Fruit fly (Drosophila melanogaster) whole organism, pupa: ENCODE data around the gene CG33946.

ENCODE experiments used
- CG10348 ChIP-seq: fragments of 200-800 bp; sonication (Bioruptor generic); IDR thresholded peaks from 2 replicates; pipeline ENCODE4 v1.3.6; 2022; ENCODE audit warnings: missing biosample characterization, missing genetic modification characterization
- CG12605 ChIP-seq: fragments of 200-800 bp; sonication (Bioruptor generic); IDR thresholded peaks from 2 replicates; pipeline ENCODE4 v1.3.6; 2022; ENCODE audit warnings: missing biosample characterization, missing genetic modification characterization
- CG13204 ChIP-seq: fragments of 200-800 bp; sonication (Bioruptor generic); optimal IDR thresholded peaks from 2 replicates; lab custom pipeline; 2018; ENCODE audit warnings: missing biosample characterization, mild to moderate bottlenecking, missing genetic modification characterization, moderate library complexity
- CG14655 ChIP-seq: fragments of 200-800 bp; sonication (Bioruptor generic); optimal IDR thresholded peaks from 3 replicates; lab custom pipeline; 2017; ENCODE audit warnings: mild to moderate bottlenecking, missing biosample characterization, missing genetic modification reagents, missing genetic modification characterization
- CG15710 ChIP-seq: fragments of 200-800 bp; sonication (Bioruptor generic); optimal IDR thresholded peaks from 2 replicates; lab custom pipeline; 2018; ENCODE audit warnings: missing biosample characterization, mild to moderate bottlenecking, missing genetic modification characterization, moderate library complexity
- CG17806 ChIP-seq: fragments of 200-800 bp; sonication (Bioruptor generic); optimal IDR thresholded peaks from 2 replicates; lab custom pipeline; 2018; ENCODE audit warnings: missing biosample characterization, mild to moderate bottlenecking, missing genetic modification characterization, moderate library complexity
- CG32121 ChIP-seq: fragments of 200-800 bp; sonication (Bioruptor generic); IDR thresholded peaks from 2 replicates; pipeline ENCODE4 v1.3.6; 2022; ENCODE audit warnings: missing biosample characterization, missing genetic modification characterization
- CG34367 ChIP-seq: fragments of 200-800 bp; sonication (Bioruptor generic); optimal IDR thresholded peaks from 2 replicates; lab custom pipeline; 2018; ENCODE audit warnings: missing biosample characterization, mild to moderate bottlenecking, missing genetic modification characterization
- CG4496 ChIP-seq: fragments of 200-800 bp; sonication (Bioruptor generic); IDR thresholded peaks from 3 replicates; pipeline ENCODE4 v1.3.6; 2022; ENCODE audit warnings: missing biosample characterization, missing genetic modification characterization
- CG8159 ChIP-seq: fragments of 200-800 bp; sonication (Bioruptor generic); optimal IDR thresholded peaks from 3 replicates; lab custom pipeline; 2018; ENCODE audit warnings: missing biosample characterization, mild to moderate bottlenecking, missing genetic modification characterization, moderate library complexity
- CG8301 ChIP-seq: fragments of 200-800 bp; sonication (Bioruptor generic); optimal IDR thresholded peaks from 2 replicates; lab custom pipeline; 2018; ENCODE audit warnings: missing biosample characterization, mild to moderate bottlenecking, missing genetic modification characterization
- CG9948 ChIP-seq: fragments of 200-800 bp; sonication (Bioruptor generic); optimal IDR thresholded peaks from 2 replicates; lab custom pipeline; 2018; ENCODE audit warnings: missing biosample characterization, mild to moderate bottlenecking, missing genetic modification characterization, moderate library complexity
- D1 ChIP-seq: fragments of 200-800 bp; sonication (Bioruptor generic); optimal IDR thresholded peaks from 2 replicates; lab custom pipeline; 2018; ENCODE audit warnings: missing biosample characterization, mild to moderate bottlenecking, missing genetic modification characterization, moderate library complexity
- EcR ChIP-seq: fragments of 200-800 bp; sonication (Bioruptor generic); optimal IDR thresholded peaks from 3 replicates; lab custom pipeline; 2019; ENCODE audit warnings: missing biosample characterization, missing genetic modification characterization, mild to moderate bottlenecking, moderate library complexity, missing genetic modification reagents
- Ets98B ChIP-seq: fragments of 200-800 bp; sonication (Bioruptor generic); IDR thresholded peaks from 2 replicates; pipeline ENCODE4 v1.3.6; 2022; ENCODE audit warnings: missing biosample characterization, missing genetic modification characterization
- Pif1A ChIP-seq: fragments of 200-800 bp; sonication (Bioruptor generic); optimal IDR thresholded peaks from 3 replicates; lab custom pipeline; 2016; ENCODE audit warnings: missing biosample characterization, missing genetic modification characterization
- Pif1B ChIP-seq: fragments of 200-800 bp; sonication (Bioruptor generic); optimal IDR thresholded peaks from 3 replicates; lab custom pipeline; 2016; ENCODE audit warnings: missing biosample characterization, missing genetic modification characterization
- Snoo ChIP-seq: fragments of 200-800 bp; sonication (Bioruptor generic); optimal IDR thresholded peaks from 3 replicates; lab custom pipeline; 2017; ENCODE audit warnings: missing biosample characterization, mild to moderate bottlenecking, missing genetic modification characterization, inconsistent platforms
- fd96Ca ChIP-seq: fragments of 200-800 bp; sonication (Bioruptor generic); IDR thresholded peaks from 3 replicates; pipeline ENCODE4 v1.3.6; 2022; ENCODE audit warnings: missing biosample characterization, missing genetic modification characterization
- gl ChIP-seq: fragments of 200-800 bp; sonication (Bioruptor generic); optimal IDR thresholded peaks from 2 replicates; lab custom pipeline; 2018; ENCODE audit warnings: missing biosample characterization, mild to moderate bottlenecking, missing genetic modification characterization
- rn ChIP-seq: fragments of 200-800 bp; sonication (Bioruptor generic); IDR thresholded peaks from 2 replicates; pipeline ENCODE4 v1.3.6; 2022; ENCODE audit warnings: missing biosample characterization, missing genetic modification characterization

The CG33946 gene

DNA sequence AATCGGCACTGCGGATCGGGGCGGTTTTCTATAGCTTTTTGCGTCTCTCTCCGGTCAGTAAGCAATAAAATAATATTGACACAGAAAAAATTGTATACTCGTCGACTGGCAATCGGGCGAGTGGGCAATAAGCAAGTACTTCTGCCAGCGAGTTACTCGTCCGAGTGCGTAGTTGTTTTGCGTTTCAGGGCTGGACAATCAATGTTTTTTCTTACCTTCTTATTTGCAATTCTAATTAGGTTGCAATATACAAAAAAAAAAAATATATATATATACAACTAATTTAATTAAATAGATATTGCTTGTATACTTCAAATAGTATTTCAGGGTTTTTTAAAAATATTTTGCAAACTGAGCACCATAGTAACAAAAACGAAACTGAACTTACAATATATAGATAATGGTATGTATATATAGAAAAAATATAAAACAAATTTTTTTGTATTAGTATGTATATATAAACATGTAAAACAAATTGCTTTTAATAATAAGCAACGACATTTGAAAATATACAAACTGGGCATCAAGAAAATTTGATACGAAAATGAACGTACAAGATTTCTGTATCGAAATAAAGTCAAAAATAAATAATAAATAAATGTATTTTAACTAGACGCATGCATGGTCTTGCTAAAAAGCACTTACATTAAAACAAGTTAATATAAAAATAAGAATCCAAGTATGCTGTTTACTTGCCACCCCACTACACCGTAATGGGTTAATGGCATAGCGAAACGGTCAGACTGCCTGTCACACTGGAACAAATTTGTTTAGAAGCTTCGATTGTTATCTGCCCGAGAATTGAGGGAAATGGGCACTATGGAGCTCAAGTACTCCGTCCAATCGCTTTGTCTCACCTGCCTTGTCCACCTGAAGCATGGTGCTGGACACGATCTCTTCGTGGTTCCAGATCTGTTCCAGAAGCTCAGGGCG lies 31.1 kb upstream of the CG33946 start, which contains the start of the genes D19A and CG7386:
Gene D19A (minus strand): TSS at position 129 of the 933 bp plus-strand sequence.
Gene CG7386 (plus strand): TSS at position 751 of the 933 bp plus-strand sequence.
- TF ChIP-seq CG32121 (GFP tag; lab: Robert Waterston, UW) (peak; percentile 38; the same call in 1 of the 2 replicates), CG12605 (GFP tag; lab: Robert Waterston, UW) (peak; percentile 48; the same call in 1 of the 2 replicates), CG13204 (GFP tag; lab: Kevin White, UChicago) (no peak), Snoo (tag; lab: Kevin White, UChicago) (peak; percentile 11), EcR (GFP tag; lab: Kevin White, UChicago) (peak; percentile 1), CG4496 (GFP tag; lab: Robert Waterston, UW) (peak; percentile 77), Ets98B (GFP tag; lab: Robert Waterston, UW) (peak; percentile 59), rn (peak; percentile 43; the same call in 1 of the 2 replicates), CG17806 (tag; lab: Kevin White, UChicago) (peak; percentile 22), CG9948 (tag; lab: Kevin White, UChicago) (peak; percentile 11), CG15710 (tag; lab: Kevin White, UChicago) (peak; percentile 28), CG8301 (tag; lab: Kevin White, UChicago) (peak; percentile 9), D1 (no peak), fd96Ca (GFP tag; lab: Robert Waterston, UW) (peak; percentile 30; the same call in 1 of the 3 replicates), CG34367 (tag; lab: Kevin White, UChicago) (no peak), CG8159 (tag; lab: Kevin White, UChicago) (peak; percentile 52), Pif1A (GFP tag; lab: Kevin White, UChicago) (no peak), Pif1B (GFP tag; lab: Kevin White, UChicago) (no peak)

DNA sequence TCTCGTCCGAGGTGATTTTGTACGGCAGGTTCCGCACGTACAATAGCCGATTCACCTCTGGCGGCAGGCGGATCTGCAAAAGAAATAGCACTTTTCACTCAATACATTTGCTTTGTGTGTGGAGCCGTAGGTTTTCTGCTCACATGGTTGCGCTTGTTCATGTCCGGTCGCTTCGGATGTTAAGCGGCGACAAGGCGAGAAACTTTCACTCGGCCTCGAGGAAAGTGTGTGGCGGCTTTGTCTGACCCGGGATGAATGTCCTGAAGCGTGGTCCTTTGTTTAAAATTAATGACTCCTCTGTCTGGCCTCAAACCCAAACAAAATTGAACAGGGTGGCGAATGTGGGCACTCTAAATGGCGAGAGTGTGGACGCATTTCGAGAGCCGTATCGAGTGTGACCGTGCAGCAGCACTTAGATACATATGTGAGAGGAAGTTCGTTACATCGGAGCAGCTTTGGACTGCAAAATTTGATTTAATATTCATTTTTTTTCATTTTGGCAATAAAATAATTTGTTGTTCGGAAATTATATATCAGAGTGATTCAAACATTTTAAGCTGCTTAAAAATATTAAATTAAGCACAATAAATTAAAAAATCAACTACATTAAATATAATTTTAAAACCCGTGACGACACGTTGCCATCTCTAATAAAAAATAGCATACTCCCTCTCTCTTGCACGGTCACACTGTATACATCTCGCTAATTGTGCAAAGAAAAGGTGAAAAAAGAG lies 27.4 kb upstream of the CG33946 start, which contains the start of the genes Sf3b6 and Tnpo:
Gene Sf3b6 (minus strand): TSS at position 358 of the 734 bp plus-strand sequence.
Gene Tnpo (plus strand): TSS at position 659 of the 734 bp plus-strand sequence.
- TF ChIP-seq CG4496 (GFP tag; lab: Robert Waterston, UW): peak; percentile 60; the same call in 2 of the 3 replicates
- 0 out of 2 replicates have a peak, but pooled peaks have one; percentile 19 for TF ChIP-seq CG10348 (GFP tag; lab: Robert Waterston, UW)
- TF ChIP-seq CG13204 (GFP tag; lab: Kevin White, UChicago): no peak
- no peak for TF ChIP-seq CG14655 (GFP tag; lab: Kevin White, UChicago)
- no peak for TF ChIP-seq Pif1B (GFP tag; lab: Kevin White, UChicago)
- no peak for TF ChIP-seq gl (tag; lab: Kevin White, UChicago)
- no peak; the same call in none of the 2 replicates for TF ChIP-seq Ets98B (GFP tag; lab: Robert Waterston, UW)
- peak; percentile 83 for TF ChIP-seq CG15710 (tag; lab: Kevin White, UChicago)
- TF ChIP-seq Pif1A (GFP tag; lab: Kevin White, UChicago): no peak
- TF ChIP-seq CG9948 (tag; lab: Kevin White, UChicago): peak; percentile 73
- TF ChIP-seq fd96Ca (GFP tag; lab: Robert Waterston, UW): peak; percentile 54; the same call in 2 of the 3 replicates
- TF ChIP-seq CG8159 (tag; lab: Kevin White, UChicago): no peak
- TF ChIP-seq CG8301 (tag; lab: Kevin White, UChicago): no peak
- TF ChIP-seq Snoo (tag; lab: Kevin White, UChicago): peak; percentile 76
- no peak for TF ChIP-seq CG12605 (GFP tag; lab: Robert Waterston, UW)
- TF ChIP-seq CG32121 (GFP tag; lab: Robert Waterston, UW): peak; percentile 58; the same call in 1 of the 2 replicates
- peak; percentile 52 for TF ChIP-seq CG17806 (tag; lab: Kevin White, UChicago)
- TF ChIP-seq CG34367 (tag; lab: Kevin White, UChicago): peak; percentile 57
- TF ChIP-seq rn: peak; percentile 64
- peak; percentile 81 for TF ChIP-seq EcR (GFP tag; lab: Kevin White, UChicago)
- no peak for TF ChIP-seq D1
- TF ChIP-seq, all 21 proteins: peak for 11

DNA sequence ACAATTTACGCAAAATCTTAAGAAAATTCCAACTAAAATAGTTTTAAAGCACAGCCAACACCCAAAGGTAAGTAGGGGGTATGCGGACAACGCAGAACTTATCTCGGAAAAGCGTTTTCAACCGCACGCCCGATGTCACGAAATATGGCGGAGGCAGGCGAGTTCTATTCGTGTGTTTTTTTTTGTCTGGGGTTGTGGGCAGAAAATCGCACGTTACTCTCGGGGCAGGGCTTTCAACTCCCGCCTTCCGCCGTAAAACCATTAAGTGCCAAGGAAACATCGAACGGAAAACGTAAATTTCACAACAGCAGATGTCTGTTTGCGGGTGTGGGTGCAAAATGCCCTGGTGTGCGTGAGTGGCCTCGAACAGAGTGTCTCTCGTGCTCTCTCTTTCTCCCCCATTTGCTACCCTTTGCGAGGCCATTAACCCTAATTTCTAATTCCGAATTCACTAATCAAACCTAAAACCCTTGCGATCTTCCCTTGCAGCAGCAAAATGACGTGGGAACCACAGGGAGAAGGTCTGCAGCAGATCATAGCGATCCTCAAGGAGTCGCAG lies 26.7 kb upstream of the CG33946 start:
- TF ChIP-seq CG9948 (tag; lab: Kevin White, UChicago) (no peak), CG4496 (GFP tag; lab: Robert Waterston, UW) (0 out of 3 replicates have a peak, but pooled peaks have one; percentile 4), D1 (no peak), rn (no peak), CG34367 (tag; lab: Kevin White, UChicago) (no peak), CG32121 (GFP tag; lab: Robert Waterston, UW) (no peak), EcR (GFP tag; lab: Kevin White, UChicago) (peak; percentile 96), gl (tag; lab: Kevin White, UChicago) (no peak), Ets98B (GFP tag; lab: Robert Waterston, UW) (no peak), fd96Ca (GFP tag; lab: Robert Waterston, UW) (no peak)

dm6 chr3L:6200173-6200572 lies 20.2 kb upstream of the CG33946 start, which contains the start of gene CG8219:
TSS of gene CG8219 (plus strand) at chr3L:6200473.
- TF ChIP-seq CG17806 (tag; lab: Kevin White, UChicago) (no peak), CG15710 (tag; lab: Kevin White, UChicago) (no peak), CG10348 (GFP tag; lab: Robert Waterston, UW) (no peak), CG8301 (tag; lab: Kevin White, UChicago) (no peak), fd96Ca (GFP tag; lab: Robert Waterston, UW) (no peak), EcR (GFP tag; lab: Kevin White, UChicago) (no peak), CG12605 (GFP tag; lab: Robert Waterston, UW) (no peak), gl (tag; lab: Kevin White, UChicago) (no peak), CG14655 (GFP tag; lab: Kevin White, UChicago) (no peak), CG32121 (GFP tag; lab: Robert Waterston, UW) (no peak), CG9948 (tag; lab: Kevin White, UChicago) (no peak), CG4496 (GFP tag; lab: Robert Waterston, UW) (no peak), Snoo (tag; lab: Kevin White, UChicago) (no peak)
- TF ChIP-seq, all 21 proteins: peak for 0
